Worm (Caenorhabditis elegans): ENCODE measurements around the gene epac-1.

The epac-1 gene

DNA sequence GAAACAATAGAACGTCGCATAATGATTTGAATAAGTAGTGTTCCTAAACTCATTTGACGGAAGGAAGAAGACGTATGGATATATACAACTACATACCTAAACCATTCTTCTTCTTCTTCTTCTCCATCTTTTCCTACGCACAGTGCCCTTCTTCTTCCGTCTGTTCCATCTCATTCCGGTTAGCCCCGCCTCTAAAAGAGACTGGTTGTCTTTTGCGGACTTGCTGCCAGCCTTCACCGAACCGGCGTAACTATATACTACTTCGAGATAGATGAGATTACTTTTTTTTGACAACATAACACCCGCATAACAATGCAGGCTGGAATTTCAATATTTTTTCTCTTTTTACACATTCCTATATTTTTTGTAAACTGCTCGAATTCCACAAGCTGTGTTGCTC lies 28.6 kb upstream of the epac-1 start, which contains the start of the genes K08E5.5 and mua-3:
Gene K08E5.5, minus strand, starts transcription at position 101 of the 400 bp plus-strand sequence.
Gene mua-3, plus strand, starts transcription at position 313 of the 400 bp plus-strand sequence.
- TF ChIP-seq unc-62 (GFP tag; optimal IDR thresholded peaks at IDR 0.05 in 1 of 2) (peak in 1 of 2 experiments; percentile 38), unc-62 (tag; optimal IDR thresholded peaks at IDR 0.05) (no peak), set-16 (GFP tag; IDR thresholded peaks at IDR 0.05) (no peak)

DNA sequence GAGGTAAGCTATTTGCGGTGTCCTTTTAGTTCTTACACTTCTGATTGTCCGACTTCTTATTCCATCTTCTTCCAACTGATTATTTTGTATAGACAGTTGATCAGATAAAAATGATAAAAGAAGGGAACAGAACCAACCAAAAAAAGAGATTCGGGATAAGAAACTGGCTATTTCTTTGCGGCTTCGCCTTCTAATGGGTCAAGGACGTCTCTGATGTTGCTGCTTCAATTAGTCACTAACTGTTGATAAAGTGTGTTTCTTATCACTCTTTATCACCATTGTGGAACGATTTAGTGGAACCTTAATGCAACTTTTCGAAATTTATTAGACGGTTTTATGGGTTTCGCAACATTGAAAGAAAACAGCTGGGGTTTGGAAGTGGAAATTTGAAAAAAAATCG lies 18.7 kb upstream of the epac-1 start:
- TF ChIP-seq egl-43 (GFP tag; IDR thresholded peaks at IDR 0.05) = no peak
- TF ChIP-seq rbr-2 (tag; optimal IDR thresholded peaks at IDR 0.05) = no peak
- peak; percentile 38 for TF ChIP-seq nhr-28 (tag; optimal IDR thresholded peaks at IDR 0.05)
- TF ChIP-seq hif-1 (tag; optimal IDR thresholded peaks at IDR 0.05) = no peak
- peak; percentile 58 for TF ChIP-seq mxl-3 (GFP tag; optimal IDR thresholded peaks at IDR 0.05)
- TF ChIP-seq nhr-237 (tag; optimal IDR thresholded peaks at IDR 0.05) = no peak
- TF ChIP-seq ZK337.2 (GFP tag; IDR thresholded peaks at IDR 0.05) = 0 out of 2 replicates have a peak, but pooled peaks have one; percentile 34
- no peak for TF ChIP-seq unc-130 (GFP tag; optimal IDR thresholded peaks at IDR 0.05)
- no peak for TF ChIP-seq pha-4 (GFP tag; IDR thresholded peaks at IDR 0.05)
- TF ChIP-seq pha-4 (tag; optimal IDR thresholded peaks at IDR 0.05) = no peak
- no peak for TF ChIP-seq dpl-1 (GFP tag; optimal IDR thresholded peaks at IDR 0.05)
- TF ChIP-seq hlh-30 (tag; optimal IDR thresholded peaks at IDR 0.05; ENCODE audit: insufficient read depth) = no peak

DNA sequence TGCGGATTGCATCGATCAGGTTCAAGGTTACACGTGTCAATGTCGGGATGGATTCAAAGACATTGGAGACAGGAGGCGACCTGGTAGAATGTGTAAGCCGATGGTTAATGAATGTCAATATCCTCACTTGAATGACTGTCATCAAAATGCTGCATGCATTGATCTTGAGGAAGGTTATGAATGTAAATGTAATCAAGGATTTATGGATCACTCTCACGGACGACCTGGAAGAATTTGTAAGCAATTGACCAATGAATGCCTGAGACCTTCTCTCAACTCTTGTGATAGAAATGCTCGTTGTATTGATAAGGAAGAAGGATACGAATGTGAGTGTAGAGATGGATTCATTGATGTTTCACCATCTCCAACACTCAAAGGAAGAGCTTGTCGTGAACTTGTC lies 11.0 kb upstream of the epac-1 start:
- TF ChIP-seq saeg-2 (GFP tag; IDR thresholded peaks at IDR 0.05) (no peak), nhr-237 (tag; optimal IDR thresholded peaks at IDR 0.05) (no peak), egl-27 (tag; optimal IDR thresholded peaks at IDR 0.05) (no peak), unc-62 (GFP tag; optimal IDR thresholded peaks at IDR 0.05 in 1 of 2) (peak in 1 of 2 experiments; percentile 99), unc-62 (tag; optimal IDR thresholded peaks at IDR 0.05) (no peak), T26A8.4 (GFP tag; IDR thresholded peaks at IDR 0.05) (no peak), tag-97 (GFP tag; IDR thresholded peaks at IDR 0.05) (no peak), nhr-42 (GFP tag; IDR thresholded peaks at IDR 0.05) (no peak), hmg-1.1 (GFP tag; IDR thresholded peaks at IDR 0.05) (no peak)

DNA sequence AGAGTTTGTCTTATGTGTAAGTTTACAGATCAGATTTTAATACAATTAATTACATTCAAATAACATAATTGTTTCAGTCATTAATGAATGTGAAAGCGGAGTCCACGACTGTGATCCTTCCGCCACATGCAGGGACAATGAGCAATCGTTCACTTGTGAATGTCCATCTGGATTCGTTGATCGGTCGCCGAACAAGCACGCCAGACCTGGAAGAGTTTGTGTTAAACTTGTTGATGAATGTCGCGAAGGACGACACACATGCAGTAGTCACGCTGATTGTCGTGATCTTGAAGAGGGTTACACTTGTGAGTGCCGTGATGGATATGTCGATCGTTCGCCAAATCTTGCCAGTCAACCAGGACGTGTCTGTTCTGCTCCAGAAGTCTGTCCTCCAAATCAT lies 10.5 kb upstream of the epac-1 start:
- TF ChIP-seq unc-62 (GFP tag; optimal IDR thresholded peaks at IDR 0.05 in 1 of 2) = peak in 1 of 2 experiments; percentile 19
- TF ChIP-seq unc-62 (tag; optimal IDR thresholded peaks at IDR 0.05) = no peak
- peak; percentile 95 for TF ChIP-seq aha-1 (tag)
- TF ChIP-seq nhr-41 (GFP tag; IDR thresholded peaks at IDR 0.05) = no peak

DNA sequence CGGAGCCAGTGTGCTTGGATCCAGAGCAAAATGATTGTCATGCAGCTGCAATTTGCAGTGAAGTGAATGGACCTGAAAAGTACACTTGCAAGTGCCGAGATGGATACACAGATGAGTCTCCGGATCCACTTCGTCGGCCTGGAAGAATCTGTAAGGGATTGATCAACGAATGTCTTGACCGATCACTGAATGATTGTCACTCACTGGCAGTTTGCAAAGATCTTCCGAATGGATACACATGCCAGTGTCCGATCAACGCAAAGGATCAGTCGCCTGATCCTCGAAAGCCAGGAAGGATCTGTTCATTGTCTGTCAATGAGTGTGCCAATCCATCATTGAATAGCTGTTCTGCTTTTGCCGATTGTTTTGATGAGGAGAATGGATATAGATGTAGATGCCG lies 9.6 kb upstream of the epac-1 start:
- TF ChIP-seq nhr-111 (GFP tag; optimal IDR thresholded peaks at IDR 0.05) = no peak
- peak in 1 of 2 experiments; percentile 97 for TF ChIP-seq unc-62 (GFP tag; optimal IDR thresholded peaks at IDR 0.05 in 1 of 2)
- no peak for TF ChIP-seq unc-62 (tag; optimal IDR thresholded peaks at IDR 0.05)
- no peak for TF ChIP-seq zag-1 (tag; optimal IDR thresholded peaks at IDR 0.05)
- no peak for TF ChIP-seq madf-5 (GFP tag; IDR thresholded peaks at IDR 0.05)
- TF ChIP-seq aly-2 (tag; optimal IDR thresholded peaks at IDR 0.05) = no peak
- TF ChIP-seq ZK337.2 (GFP tag; IDR thresholded peaks at IDR 0.05) = no peak
- TF ChIP-seq dpl-1 (GFP tag; optimal IDR thresholded peaks at IDR 0.05) = no peak
- no peak for TF ChIP-seq nhr-10 (tag; optimal IDR thresholded peaks at IDR 0.05)

DNA sequence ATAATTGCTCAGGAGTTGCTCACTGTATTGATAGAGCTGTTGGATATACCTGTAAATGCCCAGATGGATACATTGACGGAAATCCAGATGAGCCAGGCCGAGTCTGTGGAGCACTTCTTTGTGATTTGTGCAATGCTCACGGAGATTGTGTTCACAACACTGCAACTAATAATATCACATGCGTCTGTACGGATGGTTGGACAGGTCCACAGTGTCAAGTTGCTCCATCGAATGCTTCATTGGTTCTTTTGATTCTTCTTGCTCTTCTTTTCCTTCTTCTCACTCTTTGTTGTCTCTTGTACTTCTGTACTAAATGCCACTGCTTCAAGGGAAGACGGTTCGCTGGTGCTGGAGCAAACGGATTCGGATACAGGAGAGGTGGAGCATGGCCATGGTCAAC lies 7.1 kb upstream of the epac-1 start:
- no peak for TF ChIP-seq ceh-82 (tag; optimal IDR thresholded peaks at IDR 0.05)
- TF ChIP-seq sdz-12 (GFP tag; optimal IDR thresholded peaks at IDR 0.05) = no peak
- TF ChIP-seq unc-62 (GFP tag; optimal IDR thresholded peaks at IDR 0.05 in 1 of 2) = peak in 1 of 2 experiments; percentile 90
- TF ChIP-seq unc-62 (tag; optimal IDR thresholded peaks at IDR 0.05) = no peak

DNA sequence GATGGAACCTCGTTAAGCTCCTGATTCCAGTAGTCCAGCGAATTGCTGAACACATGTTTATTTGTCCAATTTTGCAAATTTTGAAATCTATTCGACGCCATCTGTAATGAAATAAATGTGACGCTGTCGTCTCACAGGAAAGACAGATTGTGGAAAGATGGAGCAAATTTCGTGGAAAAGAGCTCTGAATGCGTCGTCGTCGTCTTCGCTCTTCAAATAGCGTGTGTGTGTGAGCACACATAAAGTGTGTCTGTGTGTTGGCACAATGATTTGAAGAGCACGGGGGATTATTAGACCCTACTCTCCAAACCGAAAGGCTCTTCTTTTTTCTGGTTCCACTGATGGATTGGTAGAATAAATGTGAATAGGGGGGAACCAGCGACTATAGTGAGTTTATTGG lies 2.9 kb upstream of the epac-1 start, which contains the start of gene unc-47:
Gene unc-47, minus strand, starts transcription at position 101 of the 400 bp plus-strand sequence.
- TF ChIP-seq unc-62 (GFP tag; optimal IDR thresholded peaks at IDR 0.05 in 1 of 2) = peak in 1 of 2 experiments; percentile 49
- no peak for TF ChIP-seq unc-62 (tag; optimal IDR thresholded peaks at IDR 0.05)
- no peak for TF ChIP-seq snpc-4 (tag; optimal IDR thresholded peaks at IDR 0.05)
- no peak for TF ChIP-seq ZK546.5 (tag; optimal IDR thresholded peaks at IDR 0.05)
